Fruit fly (Drosophila melanogaster) whole organism, embryonic: ENCODE data around the gene ara.
A peak's percentile ranks its signal among the peaks of the same experiment; 100 is the strongest.

Experiments used
- CG10321 ChIP-seq: fragments of 200-800 bp; sonication (Bioruptor generic); IDR thresholded peaks from 2 replicates; pipeline ENCODE4 v1.3.6; 2022; ENCODE audit warnings: missing biosample characterization, missing genetic modification characterization
- CG12659 ChIP-seq: fragments of 200-800 bp; sonication (Bioruptor generic); optimal IDR thresholded peaks from 3 replicates; lab custom pipeline; 2017; ENCODE audit warnings: mild to moderate bottlenecking, missing biosample characterization, missing genetic modification reagents, missing genetic modification characterization
- CG13624 ChIP-seq: fragments of 200-800 bp; sonication (Bioruptor generic); optimal IDR thresholded peaks from 2 replicates; lab custom pipeline; 2016; ENCODE audit warnings: missing biosample characterization, missing genetic modification characterization
- CG14710 ChIP-seq: fragments of 200-800 bp; sonication (Bioruptor generic); optimal IDR thresholded peaks from 3 replicates; lab custom pipeline; 2019; ENCODE audit warnings: missing biosample characterization, mild to moderate bottlenecking, missing genetic modification characterization, moderate library complexity
- CG15269 ChIP-seq: fragments of 200-800 bp; sonication (Bioruptor generic); optimal IDR thresholded peaks from 2 replicates; lab custom pipeline; 2018; ENCODE audit warnings: missing biosample characterization, mild to moderate bottlenecking, missing genetic modification characterization, moderate library complexity
- CG16779 ChIP-seq: fragments of 200-800 bp; sonication (Bioruptor generic); IDR thresholded peaks from 2 replicates; pipeline ENCODE4 v1.3.6; 2022; ENCODE audit warnings: missing biosample characterization, missing genetic modification characterization
- CG16863 ChIP-seq: fragments of 200-800 bp; sonication (Bioruptor generic); optimal IDR thresholded peaks from 3 replicates; lab custom pipeline; 2016; ENCODE audit warnings: missing biosample characterization, missing genetic modification characterization
- CG2889 ChIP-seq: fragments of 200-800 bp; sonication (Bioruptor generic); IDR thresholded peaks from 3 replicates; pipeline ENCODE4 v1.3.6; 2022; ENCODE audit warnings: missing biosample characterization, missing genetic modification characterization
- CG30431 ChIP-seq: fragments of 200-800 bp; sonication (Bioruptor generic); optimal IDR thresholded peaks from 2 replicates; lab custom pipeline; 2017; ENCODE audit warnings: missing biosample characterization, missing genetic modification characterization
- CG31224 ChIP-seq: fragments of 200-800 bp; sonication (Bioruptor generic); IDR thresholded peaks from 2 replicates; pipeline ENCODE4 v1.3.6; 2022; ENCODE audit warnings: missing biosample characterization, missing genetic modification characterization
- CG4424 ChIP-seq: fragments of 200-800 bp; sonication (Bioruptor generic); optimal IDR thresholded peaks from 3 replicates; lab custom pipeline; 2016; ENCODE audit warnings: missing biosample characterization, missing genetic modification characterization
- CG6689 ChIP-seq: fragments of 200-800 bp; sonication (Bioruptor generic); IDR thresholded peaks from 2 replicates; pipeline ENCODE4 v1.3.6; 2022; ENCODE audit warnings: missing biosample characterization, missing genetic modification characterization
- CG7372 ChIP-seq: fragments of 200-800 bp; sonication (Bioruptor generic); IDR thresholded peaks from 2 replicates; pipeline ENCODE4 v1.3.6; 2022; ENCODE audit warnings: missing biosample characterization, missing genetic modification characterization
- CG7963 ChIP-seq: fragments of 200-800 bp; sonication (Bioruptor generic); IDR thresholded peaks from 3 replicates; pipeline ENCODE4 v1.3.6; 2022; ENCODE audit warnings: missing biosample characterization, missing genetic modification characterization; ENCODE audit not compliant: partially characterized antibody
- CG8281 ChIP-seq: fragments of 200-800 bp; sonication (Bioruptor generic); optimal IDR thresholded peaks from 2 replicates; lab custom pipeline; 2018; ENCODE audit warnings: missing biosample characterization, mild to moderate bottlenecking, missing genetic modification characterization, moderate library complexity
- CG8388 ChIP-seq: fragments of 200-800 bp; sonication (Bioruptor generic); optimal IDR thresholded peaks from 2 replicates; lab custom pipeline; 2019; ENCODE audit warnings: missing biosample characterization, mild to moderate bottlenecking, missing genetic modification characterization, moderate library complexity
- CG8478 ChIP-seq: fragments of >200 bp; optimal IDR thresholded peaks from 2 replicates; lab custom pipeline; 2018
- CG8944 ChIP-seq: fragments of 200-800 bp; sonication (Bioruptor generic); optimal IDR thresholded peaks from 3 replicates; lab custom pipeline; 2016; ENCODE audit warnings: missing biosample characterization, missing genetic modification characterization
- CG9215 ChIP-seq: fragments of 200-800 bp; sonication (Bioruptor generic); IDR thresholded peaks from 2 replicates; pipeline ENCODE4 v1.3.6; 2022; ENCODE audit warnings: missing biosample characterization, missing genetic modification characterization
- Dbx ChIP-seq: fragments of 200-800 bp; sonication (Bioruptor generic); IDR thresholded peaks from 3 replicates; pipeline ENCODE4 v1.3.6; 2022; ENCODE audit warnings: missing biosample characterization, missing genetic modification characterization
- Deaf1 ChIP-seq: fragments of 200-800 bp; optimal IDR thresholded peaks from 3 replicates; lab custom pipeline; 2019; ENCODE audit warnings: missing biosample characterization, mild to moderate bottlenecking, missing genetic modification characterization, moderate library complexity
- E2f1 ChIP-seq: fragments of 200-800 bp; sonication (Bioruptor generic); IDR thresholded peaks from 2 replicates; pipeline ENCODE4 v1.3.6; 2022; ENCODE audit warnings: missing biosample characterization, missing genetic modification characterization
- Eip74EF ChIP-seq, 2 experiments: fragments of 200-800 bp in 1 of 2; fragments of >200 bp in 1 of 2; sonication (Bioruptor generic) in 1 of 2; optimal IDR thresholded peaks; 2 replicates each; lab custom pipeline; 2017 to 2019; ENCODE audit warnings: missing biosample characterization in 2 of 2, missing genetic modification characterization in 2 of 2, mild to moderate bottlenecking in 1 of 2, moderate library complexity in 1 of 2
- Elba2 ChIP-seq: fragments of 200-800 bp; sonication (Bioruptor generic); optimal IDR thresholded peaks from 3 replicates; lab custom pipeline; 2016; ENCODE audit warnings: missing biosample characterization, missing genetic modification characterization
- GATAe ChIP-seq: fragments of 200-800 bp; sonication (Bioruptor generic); conservative IDR thresholded peaks from 2 replicates; pipeline ENCODE4 v1.3.6; 2022; ENCODE audit warnings: missing biosample characterization, missing genetic modification characterization
- HmgD ChIP-seq: fragments of 200-800 bp; sonication (Bioruptor generic); optimal IDR thresholded peaks from 3 replicates; lab custom pipeline; 2016; ENCODE audit warnings: missing biosample characterization, missing genetic modification characterization
- Hr39 ChIP-seq: fragments of >200 bp; optimal IDR thresholded peaks from 2 replicates; lab custom pipeline; 2017
- Lhr ChIP-seq: fragments of 200-800 bp; sonication (Bioruptor generic); optimal IDR thresholded peaks from 3 replicates; lab custom pipeline; 2017; ENCODE audit warnings: mild to moderate bottlenecking, missing biosample characterization, missing genetic modification reagents, missing genetic modification characterization
- Meics ChIP-seq: fragments of 200-800 bp; sonication (Bioruptor generic); optimal IDR thresholded peaks from 2 replicates; lab custom pipeline; 2017; ENCODE audit warnings: missing biosample characterization, mild to moderate bottlenecking, missing genetic modification characterization
- NK7.1 ChIP-seq: fragments of 200-800 bp; sonication (Bioruptor generic); optimal IDR thresholded peaks from 3 replicates; lab custom pipeline; 2016; ENCODE audit warnings: missing biosample characterization, missing genetic modification characterization
- Oaz ChIP-seq: fragments of 200-800 bp; sonication (Bioruptor generic); IDR thresholded peaks from 2 replicates; pipeline ENCODE4 v1.3.6; 2022; ENCODE audit warnings: missing biosample characterization, missing genetic modification characterization
- Poxn ChIP-seq: fragments of 200-800 bp; sonication (Bioruptor generic); IDR thresholded peaks from 2 replicates; pipeline ENCODE4 v1.3.6; 2022; ENCODE audit warnings: missing biosample characterization, missing genetic modification characterization
- Six4 ChIP-seq: fragments of 200-800 bp; sonication (Bioruptor generic); optimal IDR thresholded peaks from 2 replicates; lab custom pipeline; 2016; ENCODE audit warnings: missing biosample characterization, missing genetic modification characterization
- cad ChIP-seq: fragments of >200 bp; optimal IDR thresholded peaks from 2 replicates; lab custom pipeline; 2017; ENCODE audit warnings: missing biosample characterization, missing genetic modification characterization
- da ChIP-seq: fragments of 200-800 bp; sonication (Bioruptor generic); optimal IDR thresholded peaks from 2 replicates; lab custom pipeline; 2016; ENCODE audit warnings: missing biosample characterization, missing genetic modification characterization
- dimm ChIP-seq: fragments of 200-800 bp; sonication (Bioruptor generic); IDR thresholded peaks from 2 replicates; pipeline ENCODE4 v1.3.6; 2022; ENCODE audit warnings: missing biosample characterization, missing genetic modification characterization
- gem ChIP-seq: fragments of 200-800 bp; sonication (Bioruptor generic); optimal IDR thresholded peaks from 2 replicates; lab custom pipeline; 2019; ENCODE audit warnings: missing biosample characterization, mild to moderate bottlenecking, missing genetic modification characterization, moderate library complexity
- kay ChIP-seq: fragments of 200-800 bp; sonication (Bioruptor generic); optimal IDR thresholded peaks from 2 replicates; lab custom pipeline; 2016; ENCODE audit warnings: missing biosample characterization, missing genetic modification characterization
- nmo ChIP-seq: fragments of 200-800 bp; sonication (Bioruptor generic); optimal IDR thresholded peaks from 2 replicates; lab custom pipeline; 2018; ENCODE audit warnings: missing biosample characterization, mild to moderate bottlenecking, missing genetic modification characterization, moderate library complexity
- odd ChIP-seq: fragments of 200-800 bp; sonication (Bioruptor generic); optimal IDR thresholded peaks from 2 replicates; lab custom pipeline; 2017; ENCODE audit warnings: missing biosample characterization, mild to moderate bottlenecking, missing genetic modification characterization
- phol ChIP-seq: fragments of 200-800 bp; sonication (Bioruptor generic); optimal IDR thresholded peaks from 3 replicates; lab custom pipeline; 2018; ENCODE audit warnings: missing biosample characterization, mild to moderate bottlenecking, missing genetic modification characterization, moderate library complexity
- prd ChIP-seq, 3 experiments: fragments of >200 bp in 2 of 3; fragments of 200-800 bp in 1 of 3; sonication (Bioruptor generic) in 1 of 3; optimal IDR thresholded peaks in 2 of 3; IDR thresholded peaks in 1 of 3; 2 replicates in 2 of 3; 3 replicates in 1 of 3; pipeline versions ENCODE4 v1.3.6 to Lab custom; 2017 to 2022; ENCODE audit warnings: missing biosample characterization in 1 of 3, missing genetic modification characterization in 1 of 3
- sqz ChIP-seq: fragments of 200-800 bp; sonication (Bioruptor generic); optimal IDR thresholded peaks from 3 replicates; lab custom pipeline; 2018; ENCODE audit warnings: missing biosample characterization, mild to moderate bottlenecking, missing genetic modification characterization
- sug ChIP-seq: fragments of 200-800 bp; optimal IDR thresholded peaks from 2 replicates; lab custom pipeline; 2019; ENCODE audit warnings: missing biosample characterization, mild to moderate bottlenecking, missing genetic modification characterization, moderate library complexity
- tap ChIP-seq: fragments of 200-800 bp; optimal IDR thresholded peaks from 3 replicates; lab custom pipeline; 2019; ENCODE audit warnings: missing biosample characterization, mild to moderate bottlenecking, missing genetic modification characterization, moderate library complexity
- tna ChIP-seq: fragments of 200-800 bp; sonication (Bioruptor generic); IDR thresholded peaks from 2 replicates; pipeline ENCODE4 v1.3.6; 2022; ENCODE audit warnings: missing biosample characterization, missing genetic modification characterization; ENCODE audit not compliant: partially characterized antibody
- toy ChIP-seq: fragments of 200-800 bp; sonication (Bioruptor generic); IDR thresholded peaks from 2 replicates; pipeline ENCODE4 v1.3.6; 2022; ENCODE audit warnings: missing biosample characterization, missing genetic modification characterization
- tx ChIP-seq: fragments of 200-800 bp; sonication (Bioruptor generic); optimal IDR thresholded peaks from 2 replicates; lab custom pipeline; 2016; ENCODE audit warnings: missing biosample characterization, missing genetic modification characterization
- wek ChIP-seq: fragments of 200-800 bp; sonication (Bioruptor generic); optimal IDR thresholded peaks from 3 replicates; lab custom pipeline; 2018; ENCODE audit warnings: missing biosample characterization, mild to moderate bottlenecking, missing genetic modification characterization, moderate library complexity

The ara gene

dm6 chr3L:12643820-12644744 is 63.6 kb downstream of the ara start (continued):
- TF ChIP-seq GATAe (GFP tag; lab: Robert Waterston, UW) (no peak), tna (GFP tag; lab: Robert Waterston, UW) (no peak), CG8478 (no peak), NK7.1 (GFP tag; lab: Kevin White, UChicago) (no peak), dimm (GFP tag; lab: Robert Waterston, UW) (no peak), toy (GFP tag; lab: Robert Waterston, UW) (no peak), CG7372 (GFP tag; lab: Robert Waterston, UW) (no peak), Meics (GFP tag; lab: Kevin White, UChicago) (no peak), CG10321 (GFP tag; lab: Robert Waterston, UW) (no peak), cad (no peak), phol (tag; lab: Kevin White, UChicago) (peak; percentile 84), E2f1 (GFP tag; lab: Robert Waterston, UW) (no peak), Oaz (no peak), CG15269 (peak; percentile 45), CG6689 (GFP tag; lab: Robert Waterston, UW) (peak; percentile 31), gem (tag; lab: Kevin White, UChicago) (peak; percentile 87), sqz (GFP tag; lab: Kevin White, UChicago) (peak; percentile 8), CG13624 (GFP tag; lab: Kevin White, UChicago) (no peak), sug (peak; percentile 27), CG2889 (GFP tag; lab: Robert Waterston, UW) (0 out of 3 replicates have a peak, but pooled peaks have one; percentile 42), CG4424 (peak; percentile 59), Eip74EF (GFP tag; optimal IDR thresholded peaks at IDR 0.05; lab: Kevin White, UChicago) (peak in 1 of 2 experiments; percentile 63), CG9215 (no peak), Dbx (GFP tag; lab: Robert Waterston, UW) (no peak), wek (no peak), Lhr (GFP tag; lab: Kevin White, UChicago) (peak; percentile 10), CG12659 (GFP tag; lab: Kevin White, UChicago) (peak; percentile 29), CG8388 (GFP tag; lab: Kevin White, UChicago) (peak; percentile 73), tx (GFP tag; lab: Kevin White, UChicago) (no peak), odd (GFP tag; lab: Kevin White, UChicago) (peak; percentile 39), CG30431 (GFP tag; lab: Kevin White, UChicago) (peak; percentile 46), Elba2 (no peak), CG31224 (GFP tag; lab: Robert Waterston, UW) (no peak), HmgD (GFP tag; lab: Kevin White, UChicago) (no peak), Six4 (GFP tag; lab: Kevin White, UChicago) (peak; percentile 38), Hr39 (no peak), CG16779 (GFP tag; lab: Robert Waterston, UW) (no peak), da (GFP tag; lab: Kevin White, UChicago) (no peak), CG8944 (GFP tag; lab: Kevin White, UChicago) (no peak), CG16863 (GFP tag; lab: Kevin White, UChicago) (no peak), Deaf1 (peak; percentile 44), CG7963 (GFP tag; lab: Robert Waterston, UW) (no peak), tap (peak; percentile 52), CG14710 (tag; lab: Kevin White, UChicago) (peak; percentile 81), prd (optimal IDR thresholded peaks at IDR 0.05; lab: Kevin White, UChicago) (no peak), prd (GFP tag; IDR thresholded peaks at IDR 0.05; lab: Robert Waterston, UW) (peak; percentile 65), kay (no peak), nmo (peak; percentile 69), Poxn (GFP tag; lab: Robert Waterston, UW) (no peak), CG8281 (tag; lab: Kevin White, UChicago) (no peak)
